Fruit fly (Drosophila melanogaster): ENCODE results near the gene Sol1.

Sol1 gene

dm6 chr3R:12379249-12379648 is 6.8 kb upstream of the Sol1 start:
- no peak for TF ChIP-seq Hnf4 (GFP tag; optimal IDR thresholded peaks at IDR 0.05)
- TF ChIP-seq sage (GFP tag; optimal IDR thresholded peaks at IDR 0.05), result no peak
- TF ChIP-seq brk (GFP tag; optimal IDR thresholded peaks at IDR 0.05), result no peak
- TF ChIP-seq br (GFP tag; optimal IDR thresholded peaks at IDR 0.05), result no peak
- TF ChIP-seq Hr83 (GFP tag; optimal IDR thresholded peaks at IDR 0.05; ENCODE audit: poor library complexity, severe bottlenecking), result no peak
- no peak for TF ChIP-seq CG9705 (GFP tag; optimal IDR thresholded peaks at IDR 0.05)
- TF ChIP-seq jim (GFP tag; optimal IDR thresholded peaks at IDR 0.05), result no peak
- no peak for TF ChIP-seq h (GFP tag; optimal IDR thresholded peaks at IDR 0.05)
- no peak for TF ChIP-seq fru (GFP tag; optimal IDR thresholded peaks at IDR 0.05)
- TF ChIP-seq CrebA (GFP tag; optimal IDR thresholded peaks at IDR 0.05; ENCODE audit: borderline replicate concordance), result no peak
- no peak for TF ChIP-seq usp (GFP tag; optimal IDR thresholded peaks at IDR 0.05)
- TF ChIP-seq Vsx2 (GFP tag; optimal IDR thresholded peaks at IDR 0.05; ENCODE audit: partially characterized antibody), result no peak
- TF ChIP-seq ey (GFP tag; optimal IDR thresholded peaks at IDR 0.05), result no peak
- TF ChIP-seq Rel (GFP tag; optimal IDR thresholded peaks at IDR 0.05), result no peak
- TF ChIP-seq Rel (tag; optimal IDR thresholded peaks at IDR 0.05), result no peak
- no peak for TF ChIP-seq GATAd (GFP tag; optimal IDR thresholded peaks at IDR 0.05)
- TF ChIP-seq Myc (optimal IDR thresholded peaks at IDR 0.05), result no peak
- TF ChIP-seq sv (GFP tag; optimal IDR thresholded peaks at IDR 0.05), result no peak

DNA sequence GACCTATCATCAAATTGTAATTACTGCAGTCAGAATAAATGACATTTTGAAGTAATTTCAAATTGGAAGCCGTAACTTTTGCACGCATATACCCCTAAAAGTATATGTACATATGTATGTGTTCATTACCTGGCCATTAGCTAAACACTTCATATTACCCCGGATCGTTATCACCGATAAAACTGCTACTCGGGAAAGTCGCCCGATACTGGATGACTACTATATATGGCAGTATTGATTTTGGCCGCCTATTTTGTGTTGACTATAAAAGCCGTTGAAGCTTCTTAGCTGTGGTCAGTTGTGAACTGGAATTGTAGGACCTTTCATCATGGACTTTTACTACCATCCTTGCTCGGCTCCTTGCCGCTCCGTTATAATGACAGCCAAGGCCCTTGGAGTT is 6.3 kb upstream of the Sol1 start, which contains the start of gene GstD8:
Gene GstD8 (plus strand): TSS at position 301 of the 400 bp plus-strand sequence.
- no peak for TF ChIP-seq Hr78 (GFP tag; optimal IDR thresholded peaks at IDR 0.05)
- no peak for TF ChIP-seq Abd-B (GFP tag; optimal IDR thresholded peaks at IDR 0.05)
- TF ChIP-seq br (GFP tag; optimal IDR thresholded peaks at IDR 0.05), result no peak
- no peak for TF ChIP-seq tai (GFP tag; optimal IDR thresholded peaks at IDR 0.05)

dm6 chr3R:12381130-12381700 is 4.8 kb upstream of the Sol1 start:
- TF ChIP-seq N (GFP tag; optimal IDR thresholded peaks at IDR 0.05) (no peak), dl (GFP tag; optimal IDR thresholded peaks at IDR 0.05; ENCODE audit: insufficient read depth in 1 of 2, partially characterized antibody in 2 of 2) (no peak), Hnf4 (GFP tag; optimal IDR thresholded peaks at IDR 0.05) (no peak), Sp1 (GFP tag; optimal IDR thresholded peaks at IDR 0.05) (no peak), jim (GFP tag; optimal IDR thresholded peaks at IDR 0.05) (no peak), sage (GFP tag; optimal IDR thresholded peaks at IDR 0.05) (no peak), brk (GFP tag; optimal IDR thresholded peaks at IDR 0.05) (no peak), Abd-B (GFP tag; optimal IDR thresholded peaks at IDR 0.05) (no peak), Dfd (GFP tag; optimal IDR thresholded peaks at IDR 0.05) (no peak), CG9705 (GFP tag; optimal IDR thresholded peaks at IDR 0.05) (no peak), Jra (GFP tag; optimal IDR thresholded peaks at IDR 0.05) (no peak)

- TF ChIP-seq Myc (optimal IDR thresholded peaks at IDR 0.05) (no peak), br (GFP tag; optimal IDR thresholded peaks at IDR 0.05) (no peak), rgr (GFP tag; optimal IDR thresholded peaks at IDR 0.05) (no peak), h (GFP tag; optimal IDR thresholded peaks at IDR 0.05) (no peak), Hr78 (GFP tag; optimal IDR thresholded peaks at IDR 0.05) (no peak), Vsx2 (GFP tag; optimal IDR thresholded peaks at IDR 0.05; ENCODE audit: partially characterized antibody) (no peak), usp (GFP tag; optimal IDR thresholded peaks at IDR 0.05) (no peak), dl (GFP tag; optimal IDR thresholded peaks at IDR 0.05; ENCODE audit: insufficient read depth in 1 of 2, partially characterized antibody in 2 of 2) (no peak), sage (GFP tag; optimal IDR thresholded peaks at IDR 0.05) (no peak), CG32264 (GFP tag; optimal IDR thresholded peaks at IDR 0.05) (no peak), jim (GFP tag; optimal IDR thresholded peaks at IDR 0.05) (no peak), N (GFP tag; optimal IDR thresholded peaks at IDR 0.05) (no peak), Jra (GFP tag; optimal IDR thresholded peaks at IDR 0.05) (no peak), HLH106 (tag; optimal IDR thresholded peaks at IDR 0.05) (no peak), foxo (GFP tag; optimal IDR thresholded peaks at IDR 0.05) (no peak), tai (GFP tag; optimal IDR thresholded peaks at IDR 0.05) (no peak), fru (GFP tag; optimal IDR thresholded peaks at IDR 0.05) (no peak), Abd-B (GFP tag; optimal IDR thresholded peaks at IDR 0.05) (no peak)
Measured at dm6 chr3R:12382563-12382962, 3.5 kb upstream of the Sol1 start, which contains the start of gene CG10035. Gene CG10035, minus strand, starts transcription at chr3R:12382691.

DNA sequence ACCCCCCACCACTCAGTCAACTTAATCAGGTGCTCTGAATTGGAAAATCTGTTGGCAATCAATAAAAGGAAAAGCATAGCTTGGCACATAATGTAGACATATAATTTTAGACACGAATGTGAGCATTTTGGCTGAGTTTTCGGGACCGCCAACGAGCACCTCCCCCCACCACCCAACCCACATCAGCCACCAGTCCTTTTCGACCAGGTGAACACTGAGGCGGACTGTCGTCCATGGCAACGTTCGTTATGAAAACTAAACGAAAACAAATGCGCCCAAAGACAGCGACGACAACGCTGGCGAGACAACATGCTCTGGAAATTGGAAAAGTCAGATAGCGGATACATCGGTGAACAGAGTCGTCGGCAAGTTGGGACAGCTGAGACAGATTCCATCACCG is 3.0 kb upstream of the Sol1 start, which contains the start of gene GstD11:
Gene GstD11 (plus strand): TSS at position 301 of the 400 bp plus-strand sequence.
- TF ChIP-seq Dif (GFP tag; optimal IDR thresholded peaks at IDR 0.05; ENCODE audit: partially characterized antibody), result no peak
- TF ChIP-seq GATAd (GFP tag; optimal IDR thresholded peaks at IDR 0.05), result no peak
- TF ChIP-seq h (GFP tag; optimal IDR thresholded peaks at IDR 0.05), result no peak
- no peak for TF ChIP-seq Sp1 (GFP tag; optimal IDR thresholded peaks at IDR 0.05)
- TF ChIP-seq CrebA (GFP tag; optimal IDR thresholded peaks at IDR 0.05; ENCODE audit: borderline replicate concordance), result no peak
- TF ChIP-seq sage (GFP tag; optimal IDR thresholded peaks at IDR 0.05), result no peak
- no peak for TF ChIP-seq Hr78 (GFP tag; optimal IDR thresholded peaks at IDR 0.05)
- no peak for TF ChIP-seq Myc (optimal IDR thresholded peaks at IDR 0.05)
- no peak for TF ChIP-seq pan (optimal IDR thresholded peaks at IDR 0.05)
- TF ChIP-seq rgr (GFP tag; optimal IDR thresholded peaks at IDR 0.05), result no peak
- no peak for TF ChIP-seq Hr83 (GFP tag; optimal IDR thresholded peaks at IDR 0.05; ENCODE audit: poor library complexity, severe bottlenecking)
- no peak for TF ChIP-seq Jra (GFP tag; optimal IDR thresholded peaks at IDR 0.05)
- no peak for TF ChIP-seq lola (GFP tag; optimal IDR thresholded peaks at IDR 0.05)
- TF ChIP-seq Vsx2 (GFP tag; optimal IDR thresholded peaks at IDR 0.05; ENCODE audit: partially characterized antibody), result no peak
- no peak for TF ChIP-seq psq (GFP tag; optimal IDR thresholded peaks at IDR 0.05)
- no peak for TF ChIP-seq brk (GFP tag; optimal IDR thresholded peaks at IDR 0.05)
